Fruit fly (Drosophila melanogaster) whole organism, embryonic: ENCODE results near the gene Lztr1.

Experiments
- Abd-B ChIP-seq: fragments of 200-800 bp; sonication (Bioruptor generic); optimal IDR thresholded peaks from 2 replicates; lab custom pipeline; 2018; ENCODE audit warnings: missing biosample characterization, mild to moderate bottlenecking, missing genetic modification characterization, moderate library complexity
- Atf3 ChIP-seq: fragments of 200-800 bp; sonication (Bioruptor generic); optimal IDR thresholded peaks from 3 replicates; lab custom pipeline; 2016; ENCODE audit warnings: missing biosample characterization, missing genetic modification characterization
- Bgb ChIP-seq: fragments of 200-800 bp; sonication (Bioruptor generic); IDR thresholded peaks from 2 replicates; pipeline ENCODE4 v1.3.6; 2022; ENCODE audit warnings: missing biosample characterization, missing genetic modification characterization; ENCODE audit not compliant: partially characterized antibody
- CG10267 ChIP-seq: fragments of 200-800 bp; sonication (Bioruptor generic); optimal IDR thresholded peaks from 2 replicates; lab custom pipeline; 2018; ENCODE audit warnings: missing biosample characterization, mild to moderate bottlenecking, missing genetic modification characterization, moderate library complexity
- CG10321 ChIP-seq: fragments of 200-800 bp; sonication (Bioruptor generic); IDR thresholded peaks from 2 replicates; pipeline ENCODE4 v1.3.6; 2022; ENCODE audit warnings: missing biosample characterization, missing genetic modification characterization
- CG12155 ChIP-seq: fragments of 200-800 bp; sonication (Bioruptor generic); optimal IDR thresholded peaks from 3 replicates; lab custom pipeline; 2016; ENCODE audit warnings: missing biosample characterization, missing genetic modification characterization
- CG13287 ChIP-seq: fragments of 200-800 bp; sonication (Bioruptor generic); IDR thresholded peaks from 2 replicates; pipeline ENCODE4 v1.3.6; 2022; ENCODE audit warnings: missing biosample characterization, missing genetic modification characterization; ENCODE audit not compliant: partially characterized antibody
- CG13624 ChIP-seq: fragments of 200-800 bp; sonication (Bioruptor generic); optimal IDR thresholded peaks from 2 replicates; lab custom pipeline; 2016; ENCODE audit warnings: missing biosample characterization, missing genetic modification characterization
- CG13775 ChIP-seq: fragments of 200-800 bp; sonication (Bioruptor generic); optimal IDR thresholded peaks from 3 replicates; lab custom pipeline; 2017; ENCODE audit warnings: missing biosample characterization, mild to moderate bottlenecking, missing genetic modification characterization
- CG15514 ChIP-seq: fragments of 200-800 bp; sonication (Bioruptor generic); optimal IDR thresholded peaks from 3 replicates; lab custom pipeline; 2017; ENCODE audit warnings: missing biosample characterization, missing genetic modification characterization, mild to moderate bottlenecking, moderate library complexity, missing genetic modification reagents
- CG15696 ChIP-seq: fragments of 200-800 bp; sonication (Bioruptor generic); optimal IDR thresholded peaks from 2 replicates; lab custom pipeline; 2019; ENCODE audit warnings: missing biosample characterization, mild to moderate bottlenecking, missing genetic modification characterization, moderate library complexity
- CG18262 ChIP-seq: fragments of 200-800 bp; optimal IDR thresholded peaks from 3 replicates; lab custom pipeline; 2019; ENCODE audit warnings: missing biosample characterization, mild to moderate bottlenecking, missing genetic modification characterization, moderate library complexity
- CG31365 ChIP-seq: fragments of 200-800 bp; sonication (Bioruptor generic); optimal IDR thresholded peaks from 2 replicates; lab custom pipeline; 2018; ENCODE audit warnings: missing biosample characterization, mild to moderate bottlenecking, missing genetic modification characterization
- CG7928 ChIP-seq: fragments of 200-800 bp; sonication (Bioruptor generic); optimal IDR thresholded peaks from 2 replicates; lab custom pipeline; 2017; ENCODE audit warnings: missing biosample characterization, mild to moderate bottlenecking, missing genetic modification characterization
- CkIIα-i1 ChIP-seq: fragments of 200-800 bp; sonication (Bioruptor generic); IDR thresholded peaks from 2 replicates; pipeline ENCODE4 v1.3.6; 2022; ENCODE audit warnings: missing biosample characterization, missing genetic modification characterization
- Fer3 ChIP-seq: fragments of 200-800 bp; sonication (Bioruptor generic); optimal IDR thresholded peaks from 2 replicates; lab custom pipeline; 2018; ENCODE audit warnings: missing biosample characterization, mild to moderate bottlenecking, missing genetic modification characterization, moderate library complexity
- HLHmδ ChIP-seq: fragments of 200-800 bp; sonication (Bioruptor generic); optimal IDR thresholded peaks from 2 replicates; lab custom pipeline; 2018; ENCODE audit warnings: missing biosample characterization, mild to moderate bottlenecking, missing genetic modification characterization, moderate library complexity
- Hr39 ChIP-seq: fragments of >200 bp; optimal IDR thresholded peaks from 2 replicates; lab custom pipeline; 2017
- Med ChIP-seq: fragments of 200-800 bp; sonication (Bioruptor generic); peaks from one replicate; lab custom pipeline; 2016; ENCODE audit warnings: missing biosample characterization, missing genetic modification characterization, mild to moderate bottlenecking, inconsistent platforms, moderate library complexity
- Myb ChIP-seq: fragments of 200-800 bp; sonication (Bioruptor generic); optimal IDR thresholded peaks from 2 replicates; lab custom pipeline; 2016; ENCODE audit warnings: missing biosample characterization, missing genetic modification characterization
- NK7.1 ChIP-seq: fragments of 200-800 bp; sonication (Bioruptor generic); optimal IDR thresholded peaks from 3 replicates; lab custom pipeline; 2016; ENCODE audit warnings: missing biosample characterization, missing genetic modification characterization
- Poxn ChIP-seq: fragments of 200-800 bp; sonication (Bioruptor generic); IDR thresholded peaks from 2 replicates; pipeline ENCODE4 v1.3.6; 2022; ENCODE audit warnings: missing biosample characterization, missing genetic modification characterization
- cad ChIP-seq: fragments of >200 bp; optimal IDR thresholded peaks from 2 replicates; lab custom pipeline; 2017; ENCODE audit warnings: missing biosample characterization, missing genetic modification characterization
- cg ChIP-seq: fragments of 200-800 bp; sonication (Bioruptor generic); optimal IDR thresholded peaks from 3 replicates; lab custom pipeline; 2019; ENCODE audit warnings: missing biosample characterization, mild to moderate bottlenecking, missing genetic modification characterization, moderate library complexity
- cwo ChIP-seq: fragments of 200-800 bp; sonication (Bioruptor generic); optimal IDR thresholded peaks from 3 replicates; lab custom pipeline; 2017; ENCODE audit warnings: missing biosample characterization, missing genetic modification characterization, mild to moderate bottlenecking, moderate library complexity, missing genetic modification reagents
- da ChIP-seq: fragments of 200-800 bp; sonication (Bioruptor generic); optimal IDR thresholded peaks from 2 replicates; lab custom pipeline; 2016; ENCODE audit warnings: missing biosample characterization, missing genetic modification characterization
- esg ChIP-seq: fragments of 200-800 bp; sonication (Bioruptor generic); conservative IDR thresholded peaks from 2 replicates; pipeline ENCODE4 v1.3.6; 2022; ENCODE audit warnings: missing biosample characterization, missing genetic modification characterization
- ewg ChIP-seq: fragments of 200-800 bp; sonication (Bioruptor generic); optimal IDR thresholded peaks from 3 replicates; lab custom pipeline; 2017; ENCODE audit warnings: mild to moderate bottlenecking, missing biosample characterization, missing genetic modification reagents, missing genetic modification characterization
- gro ChIP-seq: fragments of 200-800 bp; sonication (Bioruptor generic); optimal IDR thresholded peaks from 2 replicates; lab custom pipeline; 2016; ENCODE audit warnings: missing biosample characterization, missing genetic modification characterization
- gsb ChIP-seq: fragments of 200-800 bp; sonication (Bioruptor generic); IDR thresholded peaks from 2 replicates; pipeline ENCODE4 v1.3.6; 2022; ENCODE audit warnings: missing biosample characterization, missing genetic modification characterization
- jigr1 ChIP-seq: fragments of 200-800 bp; sonication (Bioruptor generic); IDR thresholded peaks from 3 replicates; pipeline ENCODE4 v1.3.6; 2022; ENCODE audit warnings: missing biosample characterization, missing genetic modification characterization
- kah ChIP-seq: fragments of 200-800 bp; sonication (Bioruptor generic); optimal IDR thresholded peaks from 2 replicates; lab custom pipeline; 2018; ENCODE audit warnings: missing biosample characterization, mild to moderate bottlenecking, missing genetic modification characterization
- luna ChIP-seq: fragments of 200-800 bp; sonication (Bioruptor generic); optimal IDR thresholded peaks from 2 replicates; lab custom pipeline; 2016; ENCODE audit warnings: missing biosample characterization, missing genetic modification characterization
- onecut ChIP-seq: fragments of 200-800 bp; sonication (Bioruptor generic); IDR thresholded peaks from 2 replicates; pipeline ENCODE4 v1.3.6; 2022; ENCODE audit warnings: missing biosample characterization, missing genetic modification characterization
- pzg ChIP-seq: fragments of 200-800 bp; sonication (Bioruptor generic); optimal IDR thresholded peaks from 3 replicates; lab custom pipeline; 2018; ENCODE audit warnings: missing biosample characterization, mild to moderate bottlenecking, missing genetic modification characterization, moderate library complexity
- stwl ChIP-seq: fragments of 200-800 bp; sonication (Bioruptor generic); optimal IDR thresholded peaks from 3 replicates; lab custom pipeline; 2018; ENCODE audit warnings: missing biosample characterization, mild to moderate bottlenecking, missing genetic modification characterization, moderate library complexity
- vnd ChIP-seq: fragments of 200-800 bp; sonication (Bioruptor generic); IDR thresholded peaks from 3 replicates; pipeline ENCODE4 v1.3.6; 2022; ENCODE audit warnings: missing biosample characterization, missing genetic modification characterization; ENCODE audit not compliant: partially characterized antibody

Lztr1 gene

dm6 chrX:935049-935900 is 7.9 kb upstream of the Lztr1 start, which contains the start of gene TRAM (continued):
- TF ChIP-seq vnd (GFP tag; lab: Robert Waterston, UW): peak; percentile 69; the same call in 2 of the 3 replicates
- peak; percentile 98 for TF ChIP-seq Poxn (GFP tag; lab: Robert Waterston, UW)
- TF ChIP-seq Atf3 (GFP tag; lab: Kevin White, UChicago): peak; percentile 98
- peak; percentile 100 for TF ChIP-seq CG7928 (GFP tag; lab: Kevin White, UChicago)
- peak; percentile 96 for TF ChIP-seq jigr1 (GFP tag; lab: Robert Waterston, UW)
- peak; percentile 98 for TF ChIP-seq gsb (GFP tag; lab: Robert Waterston, UW)
- peak; percentile 96 for TF ChIP-seq NK7.1

- TF ChIP-seq Med (peak; percentile 39), luna (GFP tag; lab: Kevin White, UChicago) (no peak), CG18262 (tag; lab: Kevin White, UChicago) (no peak), cwo (GFP tag; lab: Kevin White, UChicago) (no peak), Hr39 (peak; percentile 52), CG15696 (tag; lab: Kevin White, UChicago) (no peak)
Observed at dm6 chrX:933997-934396, 6.6 kb upstream of the Lztr1 start.

dm6 chrX:932859-933258 is 5.5 kb upstream of the Lztr1 start:
- TF ChIP-seq CG12155 (GFP tag; lab: Kevin White, UChicago): no peak
- TF ChIP-seq Fer3 (tag; lab: Kevin White, UChicago): no peak
- peak; percentile 15 for TF ChIP-seq CG10267 (tag; lab: Kevin White, UChicago)
- peak; percentile 19 for TF ChIP-seq CG15514 (GFP tag; lab: Kevin White, UChicago)
- no peak for TF ChIP-seq HLHmδ (GFP tag; lab: Kevin White, UChicago)
- TF ChIP-seq CG10321: no peak
- no peak for TF ChIP-seq esg (GFP tag; lab: Robert Waterston, UW)
- 0 out of 2 replicates have a peak, but pooled peaks have one; percentile 15 for TF ChIP-seq Bgb (GFP tag; lab: Robert Waterston, UW)
- peak; percentile 33 for TF ChIP-seq stwl
- no peak for TF ChIP-seq CG13775 (GFP tag; lab: Kevin White, UChicago)
- TF ChIP-seq CG13624 (GFP tag; lab: Kevin White, UChicago): no peak
- TF ChIP-seq kah (GFP tag; lab: Kevin White, UChicago): no peak
- no peak for TF ChIP-seq CG31365
- peak; percentile 94 for TF ChIP-seq onecut
- TF ChIP-seq CG13287 (GFP tag; lab: Robert Waterston, UW): peak; percentile 30; the same call in 1 of the 2 replicates
- peak; percentile 58 for TF ChIP-seq Myb (GFP tag; lab: Kevin White, UChicago)
- TF ChIP-seq ewg (GFP tag; lab: Kevin White, UChicago): peak; percentile 97
- no peak for TF ChIP-seq da (GFP tag; lab: Kevin White, UChicago)
- no peak for TF ChIP-seq CkIIα-i1 (GFP tag; lab: Robert Waterston, UW)
- TF ChIP-seq pzg (GFP tag; lab: Kevin White, UChicago): peak; percentile 25
- no peak for TF ChIP-seq Abd-B (GFP tag; lab: Kevin White, UChicago)
- no peak for TF ChIP-seq cad
- no peak for TF ChIP-seq gro
- TF ChIP-seq cg: no peak
